Fruit fly (Drosophila melanogaster) whole organism, embryonic: ENCODE data around the gene CG12814.

Source experiments
- CG11247 ChIP-seq: fragments of 200-800 bp; sonication (Bioruptor generic); IDR thresholded peaks from 2 replicates; pipeline ENCODE4 v1.3.6; 2022; ENCODE audit warnings: missing biosample characterization, missing genetic modification characterization
- CG12299 ChIP-seq: fragments of 200-800 bp; sonication (Bioruptor generic); optimal IDR thresholded peaks from 2 replicates; lab custom pipeline; 2018; ENCODE audit warnings: missing biosample characterization, mild to moderate bottlenecking, missing genetic modification characterization
- CG12942 ChIP-seq: fragments of 200-800 bp; sonication (Bioruptor generic); optimal IDR thresholded peaks from 3 replicates; lab custom pipeline; 2016; ENCODE audit warnings: missing biosample characterization, missing genetic modification characterization
- CG13296 ChIP-seq: fragments of 200-800 bp; sonication (Bioruptor generic); optimal IDR thresholded peaks from 3 replicates; lab custom pipeline; 2018; ENCODE audit warnings: missing biosample characterization, mild to moderate bottlenecking, missing genetic modification characterization
- CG15479 ChIP-seq: fragments of 200-800 bp; sonication (Bioruptor generic); optimal IDR thresholded peaks from 3 replicates; lab custom pipeline; 2019; ENCODE audit warnings: missing biosample characterization, mild to moderate bottlenecking, missing genetic modification characterization, moderate library complexity
- CG1647 ChIP-seq: fragments of 200-800 bp; sonication (Bioruptor generic); optimal IDR thresholded peaks from 3 replicates; lab custom pipeline; 2016; ENCODE audit warnings: missing biosample characterization, missing genetic modification characterization
- CG2678 ChIP-seq: fragments of 200-800 bp; sonication (Bioruptor generic); optimal IDR thresholded peaks from 3 replicates; lab custom pipeline; 2019; ENCODE audit warnings: missing biosample characterization, mild to moderate bottlenecking, missing genetic modification characterization, moderate library complexity
- CG3065 ChIP-seq: fragments of 200-800 bp; sonication (Bioruptor generic); optimal IDR thresholded peaks from 2 replicates; lab custom pipeline; 2016; ENCODE audit warnings: missing biosample characterization, missing genetic modification characterization
- CG6765 ChIP-seq: fragments of 200-800 bp; sonication (Bioruptor generic); optimal IDR thresholded peaks from 3 replicates; lab custom pipeline; 2017; ENCODE audit warnings: missing biosample characterization, mild to moderate bottlenecking, missing genetic modification characterization
- CG6791 ChIP-seq: fragments of 200-800 bp; sonication (Bioruptor generic); IDR thresholded peaks from 3 replicates; pipeline ENCODE4 v1.3.6; 2022; ENCODE audit warnings: missing biosample characterization, missing genetic modification characterization; ENCODE audit not compliant: partially characterized antibody
- CG7271 ChIP-seq: fragments of 200-800 bp; sonication (Bioruptor generic); optimal IDR thresholded peaks from 2 replicates; lab custom pipeline; 2018; ENCODE audit warnings: missing biosample characterization, mild to moderate bottlenecking, missing genetic modification characterization, moderate library complexity
- CrebB ChIP-seq: fragments of 200-800 bp; sonication (Bioruptor generic); optimal IDR thresholded peaks from 3 replicates; lab custom pipeline; 2018; ENCODE audit warnings: missing biosample characterization, mild to moderate bottlenecking, missing genetic modification characterization
- D19B ChIP-seq: fragments of 200-800 bp; sonication (Bioruptor generic); optimal IDR thresholded peaks from 2 replicates; lab custom pipeline; 2017; ENCODE audit warnings: missing biosample characterization, mild to moderate bottlenecking, missing genetic modification characterization
- Dip2 ChIP-seq: fragments of 200-800 bp; sonication (Bioruptor generic); IDR thresholded peaks from 2 replicates; pipeline ENCODE4 v1.3.6; 2022; ENCODE audit warnings: missing biosample characterization, missing genetic modification characterization
- E2f2 ChIP-seq: fragments of 200-800 bp; sonication (Bioruptor generic); IDR thresholded peaks from 2 replicates; pipeline ENCODE4 v1.3.6; 2022; ENCODE audit warnings: missing biosample characterization, missing genetic modification characterization
- Eip74EF ChIP-seq, 2 experiments: fragments of 200-800 bp in 1 of 2; fragments of >200 bp in 1 of 2; sonication (Bioruptor generic) in 1 of 2; optimal IDR thresholded peaks; 2 replicates each; lab custom pipeline; 2017 to 2019; ENCODE audit warnings: missing biosample characterization in 2 of 2, missing genetic modification characterization in 2 of 2, mild to moderate bottlenecking in 1 of 2, moderate library complexity in 1 of 2
- Ets65A ChIP-seq: fragments of 200-800 bp; sonication (Bioruptor generic); peaks from one replicate; lab custom pipeline; 2016; ENCODE audit warnings: missing biosample characterization, missing genetic modification characterization
- HLH4C ChIP-seq: fragments of 200-800 bp; sonication (Bioruptor generic); IDR thresholded peaks from 3 replicates; pipeline ENCODE4 v1.3.6; 2022; ENCODE audit warnings: missing biosample characterization, missing genetic modification characterization; ENCODE audit not compliant: partially characterized antibody
- Hey ChIP-seq: fragments of 200-800 bp; sonication (Bioruptor generic); optimal IDR thresholded peaks from 3 replicates; lab custom pipeline; 2018; ENCODE audit warnings: missing biosample characterization, mild to moderate bottlenecking, missing genetic modification characterization
- Hmx ChIP-seq: fragments of 200-800 bp; sonication (Bioruptor generic); optimal IDR thresholded peaks from 2 replicates; lab custom pipeline; 2016; ENCODE audit warnings: missing biosample characterization, missing genetic modification characterization
- MTF-1 ChIP-seq: fragments of 200-800 bp; sonication (Bioruptor generic); optimal IDR thresholded peaks from 2 replicates; lab custom pipeline; 2018; ENCODE audit warnings: missing biosample characterization, mild to moderate bottlenecking, missing genetic modification characterization, borderline replicate concordance
- Nf-YA ChIP-seq: fragments of 200-800 bp; sonication (Bioruptor generic); IDR thresholded peaks from 2 replicates; pipeline ENCODE4 v1.3.6; 2022; ENCODE audit warnings: missing biosample characterization, missing genetic modification characterization
- Poxn ChIP-seq: fragments of 200-800 bp; sonication (Bioruptor generic); IDR thresholded peaks from 2 replicates; pipeline ENCODE4 v1.3.6; 2022; ENCODE audit warnings: missing biosample characterization, missing genetic modification characterization
- Ptx1 ChIP-seq: fragments of 200-800 bp; sonication (Bioruptor generic); IDR thresholded peaks from 2 replicates; pipeline ENCODE4 v1.3.6; 2022; ENCODE audit warnings: missing biosample characterization, missing genetic modification characterization
- Rfx ChIP-seq: fragments of 200-800 bp; sonication (Bioruptor generic); IDR thresholded peaks from 2 replicates; pipeline ENCODE4 v1.3.6; 2022; ENCODE audit warnings: missing biosample characterization, missing genetic modification characterization
- Side ChIP-seq: fragments of 200-800 bp; sonication (Bioruptor generic); optimal IDR thresholded peaks from 2 replicates; lab custom pipeline; 2016; ENCODE audit warnings: missing biosample characterization, missing genetic modification characterization
- TFAM ChIP-seq: fragments of 200-800 bp; sonication (Bioruptor generic); optimal IDR thresholded peaks from 2 replicates; lab custom pipeline; 2017; ENCODE audit warnings: missing biosample characterization, missing genetic modification characterization, inconsistent platforms
- ash1 ChIP-seq: fragments of 200-800 bp; sonication (Bioruptor generic); optimal IDR thresholded peaks from 2 replicates; lab custom pipeline; 2018; ENCODE audit warnings: missing biosample characterization, mild to moderate bottlenecking, missing genetic modification characterization
- cas ChIP-seq: fragments of 200-800 bp; sonication (Bioruptor generic); IDR thresholded peaks from 2 replicates; pipeline ENCODE4 v1.3.6; 2022; ENCODE audit warnings: missing biosample characterization, missing genetic modification characterization
- chn ChIP-seq: fragments of 200-800 bp; sonication (Bioruptor generic); optimal IDR thresholded peaks from 2 replicates; lab custom pipeline; 2016; ENCODE audit warnings: missing biosample characterization, missing genetic modification characterization
- ci ChIP-seq: fragments of 200-800 bp; sonication (Bioruptor generic); IDR thresholded peaks from 3 replicates; pipeline ENCODE4 v1.3.6; 2022; ENCODE audit warnings: missing biosample characterization, missing genetic modification characterization
- dan ChIP-seq: fragments of 200-800 bp; sonication (Bioruptor generic); IDR thresholded peaks from 2 replicates; pipeline ENCODE4 v1.3.6; 2022; ENCODE audit warnings: missing biosample characterization, missing genetic modification characterization
- gcm ChIP-seq: fragments of 200-800 bp; sonication (Bioruptor generic); optimal IDR thresholded peaks from 2 replicates; lab custom pipeline; 2019; ENCODE audit warnings: missing biosample characterization, mild to moderate bottlenecking, missing genetic modification characterization, moderate library complexity
- inv ChIP-seq: fragments of 200-800 bp; sonication (Bioruptor generic); IDR thresholded peaks from 2 replicates; pipeline ENCODE4 v1.3.6; 2022; ENCODE audit warnings: missing biosample characterization, missing genetic modification characterization; ENCODE audit not compliant: partially characterized antibody
- kay ChIP-seq: fragments of 200-800 bp; sonication (Bioruptor generic); optimal IDR thresholded peaks from 2 replicates; lab custom pipeline; 2016; ENCODE audit warnings: missing biosample characterization, missing genetic modification characterization
- lola ChIP-seq, 3 experiments: fragments of >200 bp in 2 of 3; fragments of 200-800 bp in 1 of 3; sonication (Bioruptor generic) in 1 of 3; optimal IDR thresholded peaks; 2 replicates each; lab custom pipeline; 2017 to 2019; ENCODE audit warnings: missing biosample characterization in 3 of 3, missing genetic modification characterization in 3 of 3, mild to moderate bottlenecking in 1 of 3, moderate library complexity in 1 of 3
- mam ChIP-seq: fragments of 200-800 bp; sonication (Bioruptor generic); optimal IDR thresholded peaks from 3 replicates; lab custom pipeline; 2016; ENCODE audit warnings: missing biosample characterization, missing genetic modification characterization
- nerfin-2 ChIP-seq: fragments of 200-800 bp; sonication (Bioruptor generic); IDR thresholded peaks from 2 replicates; pipeline ENCODE4 v1.3.6; 2022; ENCODE audit warnings: missing biosample characterization, missing genetic modification characterization; ENCODE audit not compliant: partially characterized antibody
- nmo ChIP-seq: fragments of 200-800 bp; sonication (Bioruptor generic); optimal IDR thresholded peaks from 2 replicates; lab custom pipeline; 2018; ENCODE audit warnings: missing biosample characterization, mild to moderate bottlenecking, missing genetic modification characterization, moderate library complexity
- pnt ChIP-seq: fragments of 200-800 bp; sonication (Bioruptor generic); optimal IDR thresholded peaks from 3 replicates; lab custom pipeline; 2016; ENCODE audit warnings: missing biosample characterization, missing genetic modification characterization
- repo ChIP-seq: fragments of 200-800 bp; sonication (Bioruptor generic); optimal IDR thresholded peaks from 2 replicates; lab custom pipeline; 2016; ENCODE audit warnings: missing biosample characterization, missing genetic modification characterization
- schlank ChIP-seq: fragments of 200-800 bp; sonication (Bioruptor generic); optimal IDR thresholded peaks from 2 replicates; lab custom pipeline; 2018; ENCODE audit warnings: missing biosample characterization, mild to moderate bottlenecking, missing genetic modification characterization
- sd ChIP-seq: fragments of 200-800 bp; sonication (Bioruptor generic); optimal IDR thresholded peaks from 3 replicates; lab custom pipeline; 2018; ENCODE audit warnings: missing biosample characterization, mild to moderate bottlenecking, missing genetic modification characterization, moderate library complexity
- sob ChIP-seq: fragments of 200-800 bp; sonication (Bioruptor generic); IDR thresholded peaks from 2 replicates; pipeline ENCODE4 v1.3.6; 2022; ENCODE audit warnings: missing biosample characterization, missing genetic modification characterization
- trem ChIP-seq: fragments of 200-800 bp; optimal IDR thresholded peaks from 3 replicates; lab custom pipeline; 2019; ENCODE audit warnings: missing biosample characterization, mild to moderate bottlenecking, missing genetic modification characterization, moderate library complexity
- wdn ChIP-seq: fragments of 200-800 bp; sonication (Bioruptor generic); IDR thresholded peaks from 2 replicates; pipeline ENCODE4 v1.3.6; 2022; ENCODE audit warnings: missing biosample characterization, missing genetic modification characterization
- zen2 ChIP-seq: fragments of 200-800 bp; sonication (Bioruptor generic); IDR thresholded peaks from 3 replicates; pipeline ENCODE4 v1.3.6; 2022; ENCODE audit warnings: missing biosample characterization, missing genetic modification characterization; ENCODE audit not compliant: partially characterized antibody
- zfh2 ChIP-seq: fragments of 200-800 bp; sonication (Bioruptor generic); optimal IDR thresholded peaks from 2 replicates; lab custom pipeline; 2016; ENCODE audit warnings: missing biosample characterization, missing genetic modification characterization

Gene CG12814

dm6 chr3R:10144103-10144998 is 45.1 kb downstream of the CG12814 start, which contains the start of the genes TAF1B and Invadolysin (continued):
- TF ChIP-seq Hmx (GFP tag; lab: Kevin White, UChicago) (peak; percentile 22), zfh2 (peak; percentile 36), E2f2 (GFP tag; lab: Robert Waterston, UW) (peak; percentile 96), CG12299 (tag; lab: Kevin White, UChicago) (no peak), CG6765 (GFP tag; lab: Kevin White, UChicago) (peak; percentile 61), schlank (tag; lab: Kevin White, UChicago) (no peak), CG6791 (peak; percentile 93), Dip2 (GFP tag; lab: Robert Waterston, UW) (no peak), sd (tag; lab: Kevin White, UChicago) (no peak), Hey (tag; lab: Kevin White, UChicago) (no peak), zen2 (no peak; the same call in 1 of the 3 replicates), nerfin-2 (GFP tag; lab: Robert Waterston, UW) (peak; percentile 53), HLH4C (GFP tag; lab: Robert Waterston, UW) (peak; percentile 87), lola (GFP tag; optimal IDR thresholded peaks at IDR 0.05; lab: Kevin White, UChicago) (peak in 1 of 3 experiments; percentile 33), CG11247 (GFP tag; lab: Robert Waterston, UW) (peak; percentile 49), kay (GFP tag; lab: Kevin White, UChicago) (peak; percentile 2), pnt (GFP tag; lab: Kevin White, UChicago) (no peak), CG2678 (tag; lab: Kevin White, UChicago) (peak; percentile 46), gcm (GFP tag; lab: Kevin White, UChicago) (no peak), Poxn (GFP tag; lab: Robert Waterston, UW) (no peak), Eip74EF (GFP tag; optimal IDR thresholded peaks at IDR 0.05; lab: Kevin White, UChicago) (no peak), nmo (GFP tag; lab: Kevin White, UChicago) (peak; percentile 69), Nf-YA (GFP tag; lab: Robert Waterston, UW) (no peak), CG15479 (no peak), dan (no peak), cas (GFP tag; lab: Robert Waterston, UW) (peak; percentile 45; the same call in 1 of the 2 replicates), mam (GFP tag; lab: Kevin White, UChicago) (peak; percentile 53), Ptx1 (GFP tag; lab: Robert Waterston, UW) (peak; percentile 69), TFAM (no peak), CG1647 (GFP tag; lab: Kevin White, UChicago) (peak; percentile 14), CrebB (tag; lab: Kevin White, UChicago) (peak; percentile 32), Ets65A (peak; percentile 87), CG13296 (peak; percentile 44), MTF-1 (GFP tag; lab: Kevin White, UChicago) (no peak), Side (GFP tag; lab: Kevin White, UChicago) (peak; percentile 31), trem (tag; lab: Kevin White, UChicago) (peak; percentile 77), sob (GFP tag; lab: Robert Waterston, UW) (peak; percentile 53; the same call in 1 of the 2 replicates), CG3065 (GFP tag; lab: Kevin White, UChicago) (no peak), CG7271 (tag; lab: Kevin White, UChicago) (peak; percentile 25), CG12942 (GFP tag; lab: Kevin White, UChicago) (peak; percentile 24), repo (GFP tag; lab: Kevin White, UChicago) (no peak), D19B (GFP tag; lab: Kevin White, UChicago) (no peak), Rfx (GFP tag; lab: Robert Waterston, UW) (peak; percentile 70), ci (peak; percentile 58; the same call in 2 of the 3 replicates), inv (GFP tag; lab: Robert Waterston, UW) (peak; percentile 94), wdn (peak; percentile 13; the same call in 1 of the 2 replicates), ash1 (GFP tag; lab: Kevin White, UChicago) (no peak), chn (GFP tag; lab: Kevin White, UChicago) (no peak)
